Fruit fly (Drosophila melanogaster) whole organism, embryonic: Measurements from ENCODE around the gene CG43672.
A peak's percentile ranks its signal among the peaks of the same experiment; 100 is the strongest.

Experiments used
- Asciz ChIP-seq: fragments of 200-800 bp; sonication (Bioruptor generic); optimal IDR thresholded peaks from 2 replicates; lab custom pipeline; 2017; ENCODE audit warnings: missing biosample characterization, mild to moderate bottlenecking, missing genetic modification characterization, missing genetic modification reagents
- B-H2 ChIP-seq: fragments of 200-800 bp; sonication (Bioruptor generic); optimal IDR thresholded peaks from 2 replicates; lab custom pipeline; 2018; ENCODE audit warnings: missing biosample characterization, mild to moderate bottlenecking, missing genetic modification characterization
- CG11085 ChIP-seq: fragments of 200-800 bp; sonication (Bioruptor generic); IDR thresholded peaks from 2 replicates; pipeline ENCODE4 v1.3.6; 2022; ENCODE audit warnings: missing biosample characterization, missing genetic modification characterization
- CG12104 ChIP-seq: fragments of 200-800 bp; sonication (Bioruptor generic); optimal IDR thresholded peaks from 3 replicates; lab custom pipeline; 2016; ENCODE audit warnings: missing biosample characterization, missing genetic modification characterization
- CG13894 ChIP-seq: fragments of 200-800 bp; sonication (Bioruptor generic); optimal IDR thresholded peaks from 3 replicates; lab custom pipeline; 2018; ENCODE audit warnings: missing biosample characterization, mild to moderate bottlenecking, missing genetic modification characterization, moderate library complexity
- CG17359 ChIP-seq: fragments of 200-800 bp; sonication (Bioruptor generic); optimal IDR thresholded peaks from 3 replicates; lab custom pipeline; 2018; ENCODE audit warnings: missing biosample characterization, mild to moderate bottlenecking, missing genetic modification characterization, moderate library complexity
- CG17612 ChIP-seq: fragments of 200-800 bp; sonication (Bioruptor generic); IDR thresholded peaks from 2 replicates; pipeline ENCODE4 v1.3.6; 2022; ENCODE audit warnings: missing biosample characterization, missing genetic modification characterization
- CG2875 ChIP-seq: fragments of 200-800 bp; sonication (Bioruptor generic); optimal IDR thresholded peaks from 2 replicates; lab custom pipeline; 2017; ENCODE audit warnings: missing biosample characterization, mild to moderate bottlenecking, missing genetic modification characterization, missing genetic modification reagents
- CG30020 ChIP-seq: fragments of 200-800 bp; optimal IDR thresholded peaks from 2 replicates; lab custom pipeline; 2019; ENCODE audit warnings: missing biosample characterization, mild to moderate bottlenecking, missing genetic modification characterization, moderate library complexity
- CG30403 ChIP-seq: fragments of 200-800 bp; sonication (Bioruptor generic); optimal IDR thresholded peaks from 3 replicates; lab custom pipeline; 2016; ENCODE audit warnings: missing biosample characterization, missing genetic modification characterization
- CG30431 ChIP-seq: fragments of 200-800 bp; sonication (Bioruptor generic); optimal IDR thresholded peaks from 2 replicates; lab custom pipeline; 2017; ENCODE audit warnings: missing biosample characterization, missing genetic modification characterization
- CG3281 ChIP-seq: fragments of 200-800 bp; sonication (Bioruptor generic); optimal IDR thresholded peaks from 3 replicates; lab custom pipeline; 2017; ENCODE audit warnings: missing biosample characterization, mild to moderate bottlenecking, missing genetic modification characterization
- CG7786 ChIP-seq: fragments of 200-800 bp; sonication (Bioruptor generic); optimal IDR thresholded peaks from 2 replicates; lab custom pipeline; 2016; ENCODE audit warnings: missing biosample characterization, missing genetic modification characterization
- CG7928 ChIP-seq: fragments of 200-800 bp; sonication (Bioruptor generic); optimal IDR thresholded peaks from 2 replicates; lab custom pipeline; 2017; ENCODE audit warnings: missing biosample characterization, mild to moderate bottlenecking, missing genetic modification characterization
- CG8944 ChIP-seq: fragments of 200-800 bp; sonication (Bioruptor generic); optimal IDR thresholded peaks from 3 replicates; lab custom pipeline; 2016; ENCODE audit warnings: missing biosample characterization, missing genetic modification characterization
- CG9797 ChIP-seq: fragments of 200-800 bp; sonication (Bioruptor generic); optimal IDR thresholded peaks from 3 replicates; lab custom pipeline; 2018; ENCODE audit warnings: missing biosample characterization, mild to moderate bottlenecking, missing genetic modification characterization
- Dp ChIP-seq: fragments of 200-800 bp; sonication (Bioruptor generic); optimal IDR thresholded peaks from 2 replicates; lab custom pipeline; 2018; ENCODE audit warnings: missing biosample characterization, mild to moderate bottlenecking, missing genetic modification characterization, moderate library complexity
- E2f2 ChIP-seq: fragments of 200-800 bp; sonication (Bioruptor generic); IDR thresholded peaks from 2 replicates; pipeline ENCODE4 v1.3.6; 2022; ENCODE audit warnings: missing biosample characterization, missing genetic modification characterization
- Fer3 ChIP-seq: fragments of 200-800 bp; sonication (Bioruptor generic); optimal IDR thresholded peaks from 2 replicates; lab custom pipeline; 2018; ENCODE audit warnings: missing biosample characterization, mild to moderate bottlenecking, missing genetic modification characterization, moderate library complexity
- Hmx ChIP-seq: fragments of 200-800 bp; sonication (Bioruptor generic); optimal IDR thresholded peaks from 2 replicates; lab custom pipeline; 2016; ENCODE audit warnings: missing biosample characterization, missing genetic modification characterization
- Side ChIP-seq: fragments of 200-800 bp; sonication (Bioruptor generic); optimal IDR thresholded peaks from 2 replicates; lab custom pipeline; 2016; ENCODE audit warnings: missing biosample characterization, missing genetic modification characterization
- Taf1 ChIP-seq: fragments of 200-800 bp; sonication (Bioruptor generic); IDR thresholded peaks from 2 replicates; pipeline ENCODE4 v1.3.6; 2022; ENCODE audit warnings: missing biosample characterization, missing genetic modification characterization
- ash1 ChIP-seq: fragments of 200-800 bp; sonication (Bioruptor generic); optimal IDR thresholded peaks from 2 replicates; lab custom pipeline; 2018; ENCODE audit warnings: missing biosample characterization, mild to moderate bottlenecking, missing genetic modification characterization
- bsh ChIP-seq, 2 experiments: fragments of 200-800 bp; sonication (Bioruptor generic); optimal IDR thresholded peaks; 2 replicates each; lab custom pipeline; 2017 to 2018; ENCODE audit warnings: mild to moderate bottlenecking in 2 of 2, missing biosample characterization in 2 of 2, missing genetic modification characterization in 2 of 2, moderate library complexity in 1 of 2
- exex ChIP-seq: fragments of 200-800 bp; sonication (Bioruptor generic); optimal IDR thresholded peaks from 4 replicates; lab custom pipeline; 2018; ENCODE audit warnings: missing biosample characterization, mild to moderate bottlenecking, missing genetic modification characterization, moderate library complexity
- fd64A ChIP-seq: fragments of 200-800 bp; sonication (Bioruptor generic); optimal IDR thresholded peaks from 3 replicates; lab custom pipeline; 2018; ENCODE audit warnings: missing biosample characterization, mild to moderate bottlenecking, missing genetic modification characterization
- gfzf ChIP-seq: fragments of 200-800 bp; sonication (Bioruptor generic); optimal IDR thresholded peaks from 2 replicates; lab custom pipeline; 2016; ENCODE audit warnings: missing biosample characterization, mild to moderate bottlenecking, missing genetic modification characterization, moderate library complexity
- knrl ChIP-seq: fragments of 200-800 bp; sonication (Bioruptor generic); IDR thresholded peaks from 3 replicates; pipeline ENCODE4 v1.3.6; 2022; ENCODE audit warnings: missing biosample characterization, missing genetic modification characterization; ENCODE audit not compliant: partially characterized antibody
- nau ChIP-seq: fragments of 200-800 bp; sonication (Bioruptor generic); optimal IDR thresholded peaks from 3 replicates; lab custom pipeline; 2017; ENCODE audit warnings: missing biosample characterization, mild to moderate bottlenecking, missing genetic modification characterization, missing genetic modification reagents
- oc ChIP-seq: fragments of 200-800 bp; sonication (Bioruptor generic); optimal IDR thresholded peaks from 2 replicates; lab custom pipeline; 2018; ENCODE audit warnings: missing biosample characterization, mild to moderate bottlenecking, missing genetic modification characterization, moderate library complexity
- org-1 ChIP-seq: fragments of 200-800 bp; sonication (Bioruptor generic); optimal IDR thresholded peaks from 2 replicates; lab custom pipeline; 2017; ENCODE audit warnings: missing biosample characterization, missing genetic modification characterization
- pfk ChIP-seq: fragments of 200-800 bp; sonication (Bioruptor generic); optimal IDR thresholded peaks from 2 replicates; lab custom pipeline; 2018; ENCODE audit warnings: missing biosample characterization, mild to moderate bottlenecking, missing genetic modification characterization, moderate library complexity
- pzg ChIP-seq: fragments of 200-800 bp; sonication (Bioruptor generic); optimal IDR thresholded peaks from 3 replicates; lab custom pipeline; 2018; ENCODE audit warnings: missing biosample characterization, mild to moderate bottlenecking, missing genetic modification characterization, moderate library complexity
- stc ChIP-seq: fragments of 200-800 bp; sonication (Bioruptor generic); IDR thresholded peaks from 2 replicates; pipeline ENCODE4 v1.3.6; 2022; ENCODE audit warnings: missing biosample characterization, missing genetic modification characterization
- trh ChIP-seq: fragments of 200-800 bp; sonication (Bioruptor generic); optimal IDR thresholded peaks from 2 replicates; lab custom pipeline; 2016; ENCODE audit warnings: missing biosample characterization, missing genetic modification characterization
- twi ChIP-seq: fragments of 200-800 bp; optimal IDR thresholded peaks from 2 replicates; lab custom pipeline; 2019; ENCODE audit warnings: missing biosample characterization, mild to moderate bottlenecking, missing genetic modification characterization, moderate library complexity
- vvl ChIP-seq: fragments of 200-800 bp; sonication (Bioruptor generic); IDR thresholded peaks from 2 replicates; pipeline ENCODE4 v1.3.6; 2022; ENCODE audit warnings: missing biosample characterization, missing genetic modification characterization

Gene CG43672

dm6 chrX:15766395-15766866 is 6.3 kb upstream of the CG43672 start, which contains the start of gene CG8952:
CG8952 (minus strand) TSS chrX:15766445.
- TF ChIP-seq exex (tag; lab: Kevin White, UChicago): peak; percentile 89
- TF ChIP-seq CG13894: no peak

DNA sequence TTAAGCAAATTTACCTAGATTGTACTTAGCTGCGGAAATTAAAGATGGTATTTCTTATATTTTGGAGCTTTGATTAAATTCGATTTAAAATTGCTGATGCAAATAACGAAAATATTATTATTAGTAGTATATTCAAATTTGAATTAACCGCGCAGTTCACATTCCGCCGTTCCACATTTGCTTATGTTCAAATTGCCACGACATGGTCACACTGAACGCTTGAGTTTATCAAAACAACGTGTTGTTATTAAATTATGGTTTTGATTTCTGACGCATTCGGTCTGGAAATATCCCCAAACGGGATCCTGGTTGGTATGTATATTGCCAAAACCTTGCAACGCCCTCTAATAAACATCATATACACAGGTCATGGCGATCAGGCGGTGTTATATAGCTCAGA is 3.3 kb upstream of the CG43672 start, which contains the start of gene CG33172:
Gene CG33172, plus strand, starts transcription at position 208 of the 400 bp plus-strand sequence.
- TF ChIP-seq CG9797 (peak; percentile 56), bsh (GFP tag; optimal IDR thresholded peaks at IDR 0.05; lab: Kevin White, UChicago) (no peak), Dp (GFP tag; lab: Kevin White, UChicago) (peak; percentile 77), CG3281 (GFP tag; lab: Kevin White, UChicago) (no peak), Asciz (no peak), CG30020 (peak; percentile 59), Hmx (GFP tag; lab: Kevin White, UChicago) (no peak), stc (GFP tag; lab: Robert Waterston, UW) (no peak), CG12104 (no peak), CG30403 (GFP tag; lab: Kevin White, UChicago) (no peak), trh (GFP tag; lab: Kevin White, UChicago) (no peak), CG7928 (GFP tag; lab: Kevin White, UChicago) (no peak), E2f2 (peak; percentile 86), vvl (GFP tag; lab: Robert Waterston, UW) (no peak), CG7786 (no peak), CG11085 (GFP tag; lab: Robert Waterston, UW) (no peak), pzg (GFP tag; lab: Kevin White, UChicago) (peak; percentile 33), pfk (GFP tag; lab: Kevin White, UChicago) (peak; percentile 93), Taf1 (GFP tag; lab: Robert Waterston, UW) (no peak), gfzf (GFP tag; lab: Kevin White, UChicago) (peak; percentile 52), twi (no peak), ash1 (no peak)

DNA sequence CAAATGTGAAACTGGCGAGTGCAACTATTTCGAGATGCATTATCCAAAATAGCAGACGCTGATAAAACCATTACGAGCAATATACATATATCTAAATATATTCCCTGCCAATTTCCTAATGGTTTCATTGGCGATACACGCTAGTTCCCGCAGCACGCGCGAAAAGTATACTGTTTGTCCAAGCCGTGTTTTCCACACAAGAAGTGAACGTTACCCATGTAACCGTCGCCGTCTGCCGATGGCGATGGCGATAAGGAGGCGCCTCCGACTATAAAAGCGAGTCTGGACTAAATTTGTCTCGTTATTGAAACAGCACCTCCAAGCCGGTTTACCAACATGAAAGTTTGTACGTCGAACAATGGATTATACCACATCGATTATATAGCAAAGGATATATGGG is 6.1 kb downstream of the CG43672 start, which contains the start of gene CG43673:
Gene CG43673, plus strand, starts transcription at position 301 of the 400 bp plus-strand sequence.
- TF ChIP-seq Side (no peak), fd64A (no peak)

dm6 chrX:15783610-15784009 is 10.8 kb downstream of the CG43672 start, which contains the start of gene Efhc1.1:
Efhc1.1 (minus strand) TSS chrX:15783710.
- no peak for TF ChIP-seq CG2875 (GFP tag; lab: Kevin White, UChicago)
- no peak for TF ChIP-seq CG8944 (GFP tag; lab: Kevin White, UChicago)
- no peak for TF ChIP-seq knrl (GFP tag; lab: Robert Waterston, UW)
- no peak for TF ChIP-seq nau (GFP tag; lab: Kevin White, UChicago)
- no peak for TF ChIP-seq CG17359
- TF ChIP-seq CG30431 (GFP tag; lab: Kevin White, UChicago): no peak
- no peak for TF ChIP-seq B-H2 (GFP tag; lab: Kevin White, UChicago)
- TF ChIP-seq oc (tag; lab: Kevin White, UChicago): no peak
- TF ChIP-seq CG17612 (GFP tag; lab: Robert Waterston, UW): no peak
- TF ChIP-seq twi: no peak
- TF ChIP-seq org-1 (GFP tag; lab: Kevin White, UChicago): no peak
- no peak for TF ChIP-seq Fer3 (tag; lab: Kevin White, UChicago)
